Fruit fly (Drosophila melanogaster): Measurements from ENCODE around the gene CG14260.
A peak's percentile ranks its signal among the peaks of the same experiment; 100 is the strongest.

Gene CG14260

dm6 chr3R:27223012-27223411, 42.2 kb upstream of the CG14260 start (continued):
- TF ChIP-seq chinmo (GFP tag; IDR thresholded peaks at IDR 0.05; ENCODE audit: partially characterized antibody): 0 out of 4 replicates have a peak, but pooled peaks have one; percentile 19

- TF ChIP-seq kay (GFP tag; optimal IDR thresholded peaks at IDR 0.05) (no peak), CG11398 (GFP tag; optimal IDR thresholded peaks at IDR 0.05) (no peak), amos (GFP tag; IDR thresholded peaks at IDR 0.05; ENCODE audit: partially characterized antibody) (no peak), Med (GFP tag) (peak; percentile 32), D (optimal IDR thresholded peaks at IDR 0.05) (no peak), D (GFP tag; optimal IDR thresholded peaks at IDR 0.05) (no peak), CG2129 (GFP tag; IDR thresholded peaks at IDR 0.05; ENCODE audit: partially characterized antibody) (no peak), Sin3A (optimal IDR thresholded peaks at IDR 0.05) (no peak), PHDP (tag; optimal IDR thresholded peaks at IDR 0.05) (no peak), Drgx (GFP tag; IDR thresholded peaks at IDR 0.05) (peak; percentile 43; the same call in 1 of the 2 replicates), CG8944 (GFP tag; optimal IDR thresholded peaks at IDR 0.05) (no peak), ERR (GFP tag; optimal IDR thresholded peaks at IDR 0.05) (no peak), zf30C (GFP tag; optimal IDR thresholded peaks at IDR 0.05) (no peak), prd (optimal IDR thresholded peaks at IDR 0.05) (no peak), prd (GFP tag; IDR thresholded peaks at IDR 0.05) (peak; percentile 53; the same call in 1 of the 3 replicates), ac (GFP tag; optimal IDR thresholded peaks at IDR 0.05) (no peak), nom (GFP tag; optimal IDR thresholded peaks at IDR 0.05) (peak; percentile 42), Stat92E (GFP tag; optimal IDR thresholded peaks at IDR 0.05) (no peak), Mrtf (GFP tag; IDR thresholded peaks at IDR 0.05) (no peak), hbn (GFP tag; IDR thresholded peaks at IDR 0.05; ENCODE audit: partially characterized antibody) (no peak), pan (optimal IDR thresholded peaks at IDR 0.05) (no peak), pan (GFP tag; optimal IDR thresholded peaks at IDR 0.05 in 1 of 2, IDR thresholded peaks at IDR 0.05 in 1 of 2) (no peak), CG14710 (tag; optimal IDR thresholded peaks at IDR 0.05) (no peak), CG10654 (GFP tag; optimal IDR thresholded peaks at IDR 0.05) (no peak), CG13624 (GFP tag; optimal IDR thresholded peaks at IDR 0.05) (no peak), ap (GFP tag; IDR thresholded peaks at IDR 0.05) (no peak), CG30020 (tag; optimal IDR thresholded peaks at IDR 0.05) (no peak), ems (GFP tag; optimal IDR thresholded peaks at IDR 0.05) (no peak), CG2889 (GFP tag; IDR thresholded peaks at IDR 0.05) (no peak), CG12769 (tag; optimal IDR thresholded peaks at IDR 0.05) (no peak)
Measured at dm6 chr3R:27224727-27225126, 40.5 kb upstream of the CG14260 start.

- TF ChIP-seq sens (GFP tag) (peak; percentile 31), CG3847 (GFP tag; IDR thresholded peaks at IDR 0.05) (no peak), CG34376 (GFP tag; optimal IDR thresholded peaks at IDR 0.05) (no peak), zfh2 (GFP tag; optimal IDR thresholded peaks at IDR 0.05) (no peak)
Measured at dm6 chr3R:27225490-27225889, 39.8 kb upstream of the CG14260 start.

- no peak for TF ChIP-seq CG1233 (GFP tag; optimal IDR thresholded peaks at IDR 0.05)
- peak; percentile 92 for TF ChIP-seq cad (GFP tag; optimal IDR thresholded peaks at IDR 0.05)
- TF ChIP-seq Med (GFP tag): peak; percentile 29
- TF ChIP-seq maf-S (GFP tag; optimal IDR thresholded peaks at IDR 0.05): no peak
- TF ChIP-seq HLH4C (GFP tag; IDR thresholded peaks at IDR 0.05; ENCODE audit: partially characterized antibody): 0 out of 3 replicates have a peak, but pooled peaks have one; percentile 26
- TF ChIP-seq Ssrp (tag; optimal IDR thresholded peaks at IDR 0.05): no peak
- peak; percentile 97 for TF ChIP-seq CG6654 (GFP tag; optimal IDR thresholded peaks at IDR 0.05)
- TF ChIP-seq CHES-1-like (GFP tag; optimal IDR thresholded peaks at IDR 0.05): no peak
- peak; percentile 58 for TF ChIP-seq Ets65A (GFP tag)
- no peak for TF ChIP-seq Gug (GFP tag; IDR thresholded peaks at IDR 0.05)
- TF ChIP-seq CG15011 (GFP tag; optimal IDR thresholded peaks at IDR 0.05): no peak
Measured at dm6 chr3R:27226080-27226648, 39.1 kb upstream of the CG14260 start.
